Fruit fly (Drosophila melanogaster): Measurements from ENCODE around the gene CG13733.

DNA sequence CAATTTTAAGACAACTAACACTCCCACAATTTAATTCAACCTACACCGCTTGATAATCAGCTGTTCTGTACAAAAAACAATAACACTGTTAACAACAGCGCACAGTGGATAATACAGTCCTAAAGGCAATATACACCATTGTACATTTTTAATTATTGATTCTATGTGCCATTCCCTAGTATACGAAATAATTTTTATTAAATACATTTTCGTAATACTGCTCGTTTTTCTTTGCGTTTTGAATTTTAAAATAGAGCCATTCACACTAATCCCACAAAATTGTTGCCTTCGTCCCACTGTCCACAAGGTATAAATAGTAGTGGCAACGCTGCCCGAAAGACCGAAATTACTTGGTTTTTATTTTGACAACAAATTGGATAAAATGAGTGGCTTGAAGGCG, 45.2 kb downstream of the CG13733 start, which contains the start of the genes Coq4 and CG32176:
- TF ChIP-seq usp (GFP tag; optimal IDR thresholded peaks at IDR 0.05) = no peak
- TF ChIP-seq EcR (GFP tag; optimal IDR thresholded peaks at IDR 0.05) = no peak
- TF ChIP-seq psq (optimal IDR thresholded peaks at IDR 0.05) = no peak
- no peak for TF ChIP-seq CG8478 (optimal IDR thresholded peaks at IDR 0.05)
- TF ChIP-seq pan (optimal IDR thresholded peaks at IDR 0.05) = no peak
